Worm (Caenorhabditis elegans) whole organism, L1 larva: ENCODE measurements around the gene W08F4.13.

Experiments used
- C34B4.2 ChIP-seq: sonication (generic microtip); optimal IDR thresholded peaks from 2 replicates; lab custom pipeline; 2017; ENCODE audit warnings: mild to moderate bottlenecking, missing genetic modification characterization, missing compliant biosample characterization
- F16B12.6 ChIP-seq: fragments of 150-350 bp; optimal IDR thresholded peaks from 2 replicates; lab custom pipeline; 2014; ENCODE audit warnings: missing biosample characterization, missing genetic modification characterization
- aha-1 ChIP-seq: fragments of 150-350 bp; optimal IDR thresholded peaks from 2 replicates; lab custom pipeline; 2014; ENCODE audit warnings: missing biosample characterization, missing genetic modification characterization
- aly-2 ChIP-seq: fragments of 150-350 bp; optimal IDR thresholded peaks from 2 replicates; lab custom pipeline; 2014; ENCODE audit warnings: missing biosample characterization, missing genetic modification characterization
- ceh-8 ChIP-seq: fragments of 200-800 bp; sonication (Bioruptor generic); optimal IDR thresholded peaks from 2 replicates; lab custom pipeline; 2018; ENCODE audit warnings: mild to moderate bottlenecking, missing genetic modification characterization, moderate library complexity, missing compliant biosample characterization
- ceh-82 ChIP-seq, 3 experiments: fragments of 150-350 bp in 1 of 3; sonication (generic microtip) in 2 of 3; optimal IDR thresholded peaks; 2 replicates each; lab custom pipeline; 2014 to 2017; ENCODE audit warnings: missing biosample characterization in 3 of 3, missing genetic modification characterization in 3 of 3
- ces-1 ChIP-seq: fragments of 150-350 bp; optimal IDR thresholded peaks from 2 replicates; lab custom pipeline; 2014; ENCODE audit warnings: missing biosample characterization, missing genetic modification reagents, missing genetic modification characterization
- dpl-1 ChIP-seq, 3 experiments: fragments of 150-350 bp in 2 of 3; sonication (generic microtip) in 1 of 3; optimal IDR thresholded peaks; 2 replicates each; lab custom pipeline; 2014 to 2017; ENCODE audit warnings: missing biosample characterization in 3 of 3, missing genetic modification characterization in 3 of 3, missing genetic modification reagents in 3 of 3
- dsc-1 ChIP-seq: sonication (generic microtip); optimal IDR thresholded peaks from 2 replicates; lab custom pipeline; 2016; ENCODE audit warnings: mild to moderate bottlenecking, missing genetic modification characterization, missing compliant biosample characterization
- efl-1 ChIP-seq, 4 experiments: fragments of 150-350 bp; optimal IDR thresholded peaks in 3 of 4; peaks in 1 of 4; 1 replicate in 1 of 4; 2 replicates in 3 of 4; lab custom pipeline; 2014; ENCODE audit warnings: missing biosample characterization in 2 of 4, missing genetic modification characterization in 2 of 4, missing genetic modification reagents in 2 of 4
- egl-13 ChIP-seq: sonication (generic microtip); optimal IDR thresholded peaks from 2 replicates; lab custom pipeline; 2016; ENCODE audit warnings: missing genotype, missing genetic modification reagents, missing genetic modification characterization, missing compliant biosample characterization
- elt-2 ChIP-seq: sonication (generic microtip); optimal IDR thresholded peaks from 2 replicates; lab custom pipeline; 2016; ENCODE audit warnings: missing genetic modification characterization, mild to moderate bottlenecking, inconsistent platforms, missing compliant biosample characterization, missing genetic modification reagents
- elt-3 ChIP-seq, 6 experiments: fragments of 150-350 bp in 1 of 6; sonication (generic microtip); optimal IDR thresholded peaks; 2 replicates each; lab custom pipeline; 2017 to 2018; ENCODE audit warnings: missing biosample characterization in 6 of 6, missing genetic modification characterization in 6 of 6, inconsistent platforms in 1 of 6
- ets-5 ChIP-seq: fragments of 200-800 bp; sonication (Bioruptor generic); IDR thresholded peaks from 2 replicates; pipeline ENCODE4 v1.3.6; 2022; ENCODE audit warnings: missing genetic modification characterization, missing compliant biosample characterization
- fkh-8 ChIP-seq: sonication (generic microtip); optimal IDR thresholded peaks from 2 replicates; lab custom pipeline; 2016; ENCODE audit warnings: mild to moderate bottlenecking, missing genetic modification characterization, missing compliant biosample characterization
- fos-1 ChIP-seq: fragments of 150-350 bp; optimal IDR thresholded peaks from 2 replicates; lab custom pipeline; 2014; ENCODE audit warnings: missing biosample characterization, missing genetic modification characterization
- hpl-2 ChIP-seq: fragments of 150-350 bp; optimal IDR thresholded peaks from 2 replicates; lab custom pipeline; 2014; ENCODE audit warnings: missing biosample characterization, missing genetic modification reagents, missing genetic modification characterization
- irx-1 ChIP-seq: sonication (generic microtip); optimal IDR thresholded peaks from 2 replicates; lab custom pipeline; 2016; ENCODE audit warnings: missing genetic modification characterization, missing compliant biosample characterization
- jun-1 ChIP-seq: fragments of 150-350 bp; optimal IDR thresholded peaks from 2 replicates; lab custom pipeline; 2014; ENCODE audit warnings: missing biosample characterization, missing genetic modification reagents, missing genetic modification characterization
- lin-39 ChIP-seq: fragments of 150-350 bp; optimal IDR thresholded peaks from 2 replicates; lab custom pipeline; 2014; ENCODE audit warnings: missing biosample characterization, missing genetic modification reagents, missing genetic modification characterization
- lir-3 ChIP-seq: sonication (generic microtip); optimal IDR thresholded peaks from 2 replicates; lab custom pipeline; 2016; ENCODE audit warnings: mild to moderate bottlenecking, missing genetic modification characterization, moderate library complexity, missing compliant biosample characterization; ENCODE audit not compliant: poor library complexity
- lsy-2 ChIP-seq, 2 experiments: fragments of 150-350 bp; optimal IDR thresholded peaks; 2 replicates each; lab custom pipeline; 2014; ENCODE audit warnings: missing biosample characterization in 2 of 2, missing genetic modification characterization in 2 of 2
- mab-9 ChIP-seq: fragments of 200-800 bp; sonication (Bioruptor generic); IDR thresholded peaks from 2 replicates; pipeline ENCODE4 v1.3.6; 2022; ENCODE audit warnings: missing genetic modification reagents, missing genetic modification characterization, missing compliant biosample characterization
- mef-2 ChIP-seq: fragments of 150-350 bp; optimal IDR thresholded peaks from 2 replicates; lab custom pipeline; 2014; ENCODE audit warnings: missing biosample characterization, missing genetic modification characterization
- nhr-19 ChIP-seq: fragments of 200-800 bp; sonication (Bioruptor generic); conservative IDR thresholded peaks from 2 replicates; pipeline ENCODE4 v1.3.6; 2022; ENCODE audit warnings: missing genetic modification characterization, missing compliant biosample characterization
- nhr-237 ChIP-seq: fragments of 150-350 bp; optimal IDR thresholded peaks from 2 replicates; lab custom pipeline; 2014; ENCODE audit warnings: missing biosample characterization, missing genetic modification characterization
- nhr-76 ChIP-seq: sonication (generic microtip); optimal IDR thresholded peaks from 2 replicates; lab custom pipeline; 2017; ENCODE audit warnings: missing biosample characterization, missing genetic modification characterization
- nhr-77 ChIP-seq: fragments of 150-350 bp; optimal IDR thresholded peaks from 2 replicates; lab custom pipeline; 2014; ENCODE audit warnings: missing biosample characterization, missing genetic modification characterization
- nhr-90 ChIP-seq: sonication (generic microtip); optimal IDR thresholded peaks from 2 replicates; lab custom pipeline; 2016; ENCODE audit warnings: mild to moderate bottlenecking, missing genetic modification characterization, missing compliant biosample characterization; ENCODE audit not compliant: poor library complexity
- pax-3 ChIP-seq: fragments of 200-800 bp; sonication (Bioruptor generic); optimal IDR thresholded peaks from 2 replicates; lab custom pipeline; 2018; ENCODE audit warnings: mild to moderate bottlenecking, missing genetic modification characterization, moderate library complexity, missing compliant biosample characterization
- rnt-1 ChIP-seq: sonication (generic microtip); optimal IDR thresholded peaks from 2 replicates; lab custom pipeline; 2016; ENCODE audit warnings: mild to moderate bottlenecking, missing genetic modification characterization, moderate library complexity, missing compliant biosample characterization
- swsn-7 ChIP-seq: sonication (generic microtip); optimal IDR thresholded peaks from 2 replicates; lab custom pipeline; 2016; ENCODE audit warnings: missing genetic modification characterization, missing compliant biosample characterization
- unc-130 ChIP-seq: fragments of 150-350 bp; optimal IDR thresholded peaks from 2 replicates; lab custom pipeline; 2017; ENCODE audit warnings: missing biosample characterization, missing genetic modification characterization, inconsistent platforms
- unc-98 ChIP-seq: fragments of 200-800 bp; sonication (Bioruptor generic); IDR thresholded peaks from 2 replicates; pipeline ENCODE4 v1.3.6; 2022; ENCODE audit warnings: missing genetic modification characterization, missing compliant biosample characterization

Gene W08F4.13

DNA sequence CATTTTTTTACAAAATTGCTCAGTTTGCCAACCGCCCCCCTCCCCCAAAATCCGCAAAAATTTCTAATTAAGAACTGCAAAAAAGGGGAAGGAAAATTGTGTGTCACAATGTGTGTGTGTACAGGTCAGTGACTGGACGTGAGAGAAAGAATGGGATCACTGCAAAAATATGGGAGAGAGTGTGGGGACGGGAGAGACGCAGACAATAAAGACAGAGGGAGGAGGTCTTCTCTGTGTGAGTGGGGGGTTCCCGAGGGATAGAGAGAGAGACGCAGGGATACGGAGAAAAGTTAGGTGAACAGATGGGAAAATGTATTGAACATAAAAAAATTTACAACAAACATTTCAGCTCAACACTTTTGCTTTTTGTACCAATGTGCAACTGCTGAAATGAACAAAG, 41.3 kb downstream of the W08F4.13 start (continued):
- TF ChIP-seq ceh-8 (GFP tag; lab: Kevin White, UChicago) (no peak), ceh-82 (tag; optimal IDR thresholded peaks at IDR 0.05; lab: Kevin White, UChicago) (no peak), nhr-77 (tag; lab: Kevin White, UChicago) (peak; percentile 38), ces-1 (GFP tag; lab: Kevin White, UChicago) (no peak), mef-2 (tag; lab: Kevin White, UChicago) (no peak), elt-3 (tag; optimal IDR thresholded peaks at IDR 0.05; lab: Kevin White, UChicago) (peak in 2 of 6 experiments; percentile 20 to 51), nhr-90 (tag; lab: Kevin White, UChicago) (peak; percentile 59), aly-2 (tag; lab: Kevin White, UChicago) (no peak), unc-98 (peak; percentile 41; the same call in 1 of the 2 replicates), aha-1 (tag; lab: Kevin White, UChicago) (no peak)
- TF ChIP-seq, all 84 proteins: peak for 25

DNA sequence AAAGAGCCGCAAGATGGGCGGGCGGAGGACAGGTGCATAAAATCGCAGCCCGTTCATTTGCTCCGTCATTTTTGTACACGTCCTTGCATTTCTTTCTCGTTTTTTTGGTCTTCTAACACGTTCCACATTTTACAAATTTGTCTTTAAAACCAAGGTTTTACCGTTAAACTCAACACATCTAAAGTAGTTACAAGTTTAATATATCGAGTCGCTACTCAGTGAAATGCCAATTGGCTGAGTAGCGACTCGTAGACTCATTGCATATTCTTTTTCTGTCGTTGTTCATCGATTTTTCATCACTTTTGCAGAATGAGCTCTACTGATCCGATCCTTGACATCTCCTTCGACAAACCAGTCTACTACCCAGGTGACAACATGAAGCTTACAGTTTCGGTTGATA, 42.6 kb downstream of the W08F4.13 start, which contains the start of gene arrd-1:
Gene arrd-1 (plus strand): TSS at position 301 of the 400 bp plus-strand sequence.
- TF ChIP-seq fkh-8 (tag; lab: Kevin White, UChicago) (no peak), efl-1 (optimal IDR thresholded peaks at IDR 0.05; lab: Kevin White, UChicago) (no peak), efl-1 (GFP tag; optimal IDR thresholded peaks at IDR 0.05 in 1 of 2; lab: Kevin White, UChicago) (peak in 1 of 2 experiments; percentile 3)

DNA sequence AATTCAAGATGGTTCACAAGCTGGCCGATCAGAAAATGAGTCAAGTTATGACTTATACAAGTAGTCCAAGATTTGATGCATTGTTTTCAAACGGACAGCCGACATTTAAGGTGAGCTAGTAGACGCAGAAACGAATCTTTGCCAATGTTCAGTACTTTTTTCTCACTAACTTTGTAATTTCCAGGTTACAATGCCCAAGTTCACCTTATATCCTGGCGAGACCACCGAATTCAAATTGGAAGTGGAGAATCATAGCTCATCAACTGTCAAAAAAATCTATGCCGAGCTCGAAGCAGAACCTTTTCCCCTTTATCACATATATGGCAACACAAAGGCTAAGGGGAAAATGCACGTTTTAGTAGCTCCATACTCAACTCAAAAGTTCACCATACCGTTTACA, 43.3 kb downstream of the W08F4.13 start:
- TF ChIP-seq unc-130 (tag; lab: Kevin White, UChicago) (no peak), ets-5 (GFP tag; lab: Robert Waterston, UW) (no peak), elt-3 (tag; optimal IDR thresholded peaks at IDR 0.05; lab: Kevin White, UChicago) (no peak), elt-2 (tag; lab: Kevin White, UChicago) (no peak), jun-1 (tag; lab: Kevin White, UChicago) (no peak), hpl-2 (GFP tag; lab: Kevin White, UChicago) (no peak), lin-39 (no peak), F16B12.6 (tag; lab: Kevin White, UChicago) (no peak), lir-3 (no peak), dpl-1 (GFP tag; optimal IDR thresholded peaks at IDR 0.05; lab: Kevin White, UChicago) (no peak), nhr-237 (no peak)
- TF ChIP-seq, all 84 proteins: peak for 0

DNA sequence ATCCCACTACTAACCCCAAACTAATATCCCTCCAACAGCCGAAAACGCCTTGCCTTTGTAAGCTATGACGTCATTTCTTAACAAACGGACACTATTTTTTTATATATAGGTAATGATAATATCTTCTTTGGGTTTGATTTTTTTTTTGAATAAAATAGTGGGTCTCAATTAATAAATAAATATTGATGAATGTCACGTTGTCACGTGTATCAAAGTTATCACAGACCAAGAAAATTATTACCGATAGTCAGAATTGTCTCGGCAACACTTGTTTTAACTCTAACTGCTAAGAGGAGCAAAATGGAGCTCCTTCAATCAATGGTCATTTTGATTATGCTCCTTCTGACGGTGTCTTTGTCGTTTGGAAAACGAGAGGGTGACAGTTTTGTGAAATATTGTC, 49.4 kb downstream of the W08F4.13 start, which contains the start of gene T04B8.1:
Gene T04B8.1 (plus strand): TSS at position 301 of the 400 bp plus-strand sequence.
- TF ChIP-seq unc-130 (tag; lab: Kevin White, UChicago) = no peak
- no peak for TF ChIP-seq C34B4.2 (tag; lab: Kevin White, UChicago)
- no peak for TF ChIP-seq nhr-76 (tag; lab: Kevin White, UChicago)
- no peak for TF ChIP-seq dpl-1 (GFP tag; optimal IDR thresholded peaks at IDR 0.05; lab: Kevin White, UChicago)
- no peak for TF ChIP-seq egl-13
- TF ChIP-seq irx-1 (tag; lab: Kevin White, UChicago) = no peak
- TF ChIP-seq rnt-1 (tag; lab: Kevin White, UChicago) = no peak
- no peak for TF ChIP-seq swsn-7 (tag; lab: Kevin White, UChicago)
- no peak for TF ChIP-seq nhr-19 (GFP tag; lab: Robert Waterston, UW)
- no peak for TF ChIP-seq aha-1 (tag; lab: Kevin White, UChicago)
- no peak for TF ChIP-seq dsc-1 (tag; lab: Kevin White, UChicago)
- no peak for TF ChIP-seq pax-3
- no peak for TF ChIP-seq mab-9 (GFP tag; lab: Robert Waterston, UW)
- TF ChIP-seq nhr-237 = no peak
- TF ChIP-seq lsy-2 (tag; optimal IDR thresholded peaks at IDR 0.05; lab: Kevin White, UChicago) = no peak
- no peak for TF ChIP-seq fos-1 (tag; lab: Kevin White, UChicago)
